Fruit fly (Drosophila melanogaster) whole organism, embryonic: ENCODE results near the gene CCKLR-17D1.

Experiments used
- B-H1 ChIP-seq: fragments of 200-800 bp; sonication (Bioruptor generic); IDR thresholded peaks from 3 replicates; pipeline ENCODE4 v1.3.6; 2022; ENCODE audit warnings: missing biosample characterization, missing genetic modification characterization
- CG10366 ChIP-seq: fragments of 200-800 bp; sonication (Bioruptor generic); IDR thresholded peaks from 2 replicates; pipeline ENCODE4 v1.3.6; 2022; ENCODE audit warnings: missing biosample characterization, missing genetic modification characterization
- CG11085 ChIP-seq: fragments of 200-800 bp; sonication (Bioruptor generic); IDR thresholded peaks from 2 replicates; pipeline ENCODE4 v1.3.6; 2022; ENCODE audit warnings: missing biosample characterization, missing genetic modification characterization
- CG11093 ChIP-seq: fragments of 200-800 bp; sonication (Bioruptor generic); IDR thresholded peaks from 3 replicates; pipeline ENCODE4 v1.3.6; 2022; ENCODE audit warnings: missing biosample characterization, missing genetic modification characterization
- CG11456 ChIP-seq: fragments of 200-800 bp; sonication (Bioruptor generic); IDR thresholded peaks from 3 replicates; pipeline ENCODE4 v1.3.6; 2022; ENCODE audit warnings: missing biosample characterization, missing genetic modification characterization
- CG12155 ChIP-seq: fragments of 200-800 bp; sonication (Bioruptor generic); optimal IDR thresholded peaks from 3 replicates; lab custom pipeline; 2016; ENCODE audit warnings: missing biosample characterization, missing genetic modification characterization
- CG15601 ChIP-seq: fragments of 200-800 bp; sonication (Bioruptor generic); optimal IDR thresholded peaks from 3 replicates; lab custom pipeline; 2019; ENCODE audit warnings: missing biosample characterization, mild to moderate bottlenecking, missing genetic modification characterization, moderate library complexity
- CG1603 ChIP-seq: fragments of 200-800 bp; sonication (Bioruptor generic); optimal IDR thresholded peaks from 2 replicates; lab custom pipeline; 2019; ENCODE audit warnings: missing biosample characterization, mild to moderate bottlenecking, missing genetic modification characterization, moderate library complexity
- CG1647 ChIP-seq: fragments of 200-800 bp; sonication (Bioruptor generic); optimal IDR thresholded peaks from 3 replicates; lab custom pipeline; 2016; ENCODE audit warnings: missing biosample characterization, missing genetic modification characterization
- CG17359 ChIP-seq: fragments of 200-800 bp; sonication (Bioruptor generic); optimal IDR thresholded peaks from 3 replicates; lab custom pipeline; 2018; ENCODE audit warnings: missing biosample characterization, mild to moderate bottlenecking, missing genetic modification characterization, moderate library complexity
- CG17361 ChIP-seq: fragments of 200-800 bp; sonication (Bioruptor generic); IDR thresholded peaks from 3 replicates; pipeline ENCODE4 v1.3.6; 2022; ENCODE audit warnings: missing biosample characterization, missing genetic modification characterization
- CG17802 ChIP-seq: fragments of 200-800 bp; sonication (Bioruptor generic); optimal IDR thresholded peaks from 2 replicates; lab custom pipeline; 2018; ENCODE audit warnings: missing biosample characterization, mild to moderate bottlenecking, missing genetic modification characterization, moderate library complexity
- CG18011 ChIP-seq: fragments of 200-800 bp; sonication (Bioruptor generic); optimal IDR thresholded peaks from 2 replicates; lab custom pipeline; 2017; ENCODE audit warnings: missing biosample characterization, missing genetic modification characterization, mild to moderate bottlenecking, moderate library complexity, missing genotype
- CG2120 ChIP-seq: fragments of 200-800 bp; sonication (Bioruptor generic); optimal IDR thresholded peaks from 3 replicates; lab custom pipeline; 2016; ENCODE audit warnings: missing biosample characterization, missing genetic modification characterization
- CG32532 ChIP-seq: fragments of 200-800 bp; sonication (Bioruptor generic); IDR thresholded peaks from 2 replicates; pipeline ENCODE4 v1.3.6; 2022; ENCODE audit warnings: missing biosample characterization, missing genetic modification characterization
- CG4282 ChIP-seq: fragments of 200-800 bp; sonication (Bioruptor generic); optimal IDR thresholded peaks from 2 replicates; lab custom pipeline; 2016; ENCODE audit warnings: missing biosample characterization, missing genetic modification characterization
- CG4360 ChIP-seq: fragments of 200-800 bp; sonication (Bioruptor generic); IDR thresholded peaks from 2 replicates; pipeline ENCODE4 v1.3.6; 2022; ENCODE audit warnings: missing biosample characterization, missing genetic modification characterization
- CG8359 ChIP-seq: fragments of 200-800 bp; sonication (Bioruptor generic); optimal IDR thresholded peaks from 2 replicates; lab custom pipeline; 2017; ENCODE audit warnings: missing biosample characterization, mild to moderate bottlenecking, missing genetic modification characterization, borderline replicate concordance
- CG9215 ChIP-seq: fragments of 200-800 bp; sonication (Bioruptor generic); IDR thresholded peaks from 2 replicates; pipeline ENCODE4 v1.3.6; 2022; ENCODE audit warnings: missing biosample characterization, missing genetic modification characterization
- CG9932 ChIP-seq: fragments of 200-800 bp; sonication (Bioruptor generic); IDR thresholded peaks from 2 replicates; pipeline ENCODE4 v1.3.6; 2022; ENCODE audit warnings: missing biosample characterization, missing genetic modification characterization
- Chrac-16 ChIP-seq: fragments of 200-800 bp; sonication (Bioruptor generic); optimal IDR thresholded peaks from 3 replicates; lab custom pipeline; 2016; ENCODE audit warnings: missing biosample characterization, missing genetic modification characterization
- CoRest ChIP-seq: fragments of 200-800 bp; sonication (Bioruptor generic); optimal IDR thresholded peaks from 3 replicates; lab custom pipeline; 2018; ENCODE audit warnings: missing biosample characterization, mild to moderate bottlenecking, missing genetic modification characterization, moderate library complexity
- Deaf1 ChIP-seq: fragments of 200-800 bp; optimal IDR thresholded peaks from 3 replicates; lab custom pipeline; 2019; ENCODE audit warnings: missing biosample characterization, mild to moderate bottlenecking, missing genetic modification characterization, moderate library complexity
- Dll ChIP-seq: fragments of 200-800 bp; sonication (Bioruptor generic); IDR thresholded peaks from 4 replicates; pipeline ENCODE4 v1.3.6; 2022; ENCODE audit warnings: missing biosample characterization, missing genetic modification characterization; ENCODE audit not compliant: partially characterized antibody
- Dp ChIP-seq: fragments of 200-800 bp; sonication (Bioruptor generic); optimal IDR thresholded peaks from 2 replicates; lab custom pipeline; 2018; ENCODE audit warnings: missing biosample characterization, mild to moderate bottlenecking, missing genetic modification characterization, moderate library complexity
- Hsf ChIP-seq: fragments of 200-800 bp; sonication (Bioruptor generic); optimal IDR thresholded peaks from 3 replicates; lab custom pipeline; 2016; ENCODE audit warnings: missing biosample characterization, missing genetic modification characterization
- NFAT ChIP-seq: fragments of 200-800 bp; sonication (Bioruptor generic); IDR thresholded peaks from 2 replicates; pipeline ENCODE4 v1.3.6; 2022; ENCODE audit warnings: missing biosample characterization, missing genetic modification characterization
- Nf-YB ChIP-seq: fragments of 200-800 bp; sonication (Bioruptor generic); optimal IDR thresholded peaks from 3 replicates; lab custom pipeline; 2019; ENCODE audit warnings: missing biosample characterization, mild to moderate bottlenecking, missing genetic modification characterization, moderate library complexity
- Oaz ChIP-seq: fragments of 200-800 bp; sonication (Bioruptor generic); IDR thresholded peaks from 2 replicates; pipeline ENCODE4 v1.3.6; 2022; ENCODE audit warnings: missing biosample characterization, missing genetic modification characterization
- Rx ChIP-seq: fragments of 200-800 bp; sonication (Bioruptor generic); IDR thresholded peaks from 2 replicates; pipeline ENCODE4 v1.3.6; 2022; ENCODE audit warnings: missing biosample characterization, missing genetic modification characterization
- Sox102F ChIP-seq: fragments of 200-800 bp; sonication (Bioruptor generic); optimal IDR thresholded peaks from 2 replicates; lab custom pipeline; 2018; ENCODE audit warnings: missing biosample characterization, mild to moderate bottlenecking, missing genetic modification characterization, moderate library complexity
- Spps ChIP-seq: fragments of 200-800 bp; sonication (Bioruptor generic); optimal IDR thresholded peaks from 2 replicates; lab custom pipeline; 2018; ENCODE audit warnings: missing biosample characterization, mild to moderate bottlenecking, missing genetic modification characterization
- Stat92E ChIP-seq, 3 experiments: fragments of >200 bp in 2 of 3; fragments of 200-800 bp in 1 of 3; sonication (Bioruptor generic) in 1 of 3; optimal IDR thresholded peaks; 2 replicates each; lab custom pipeline; 2017 to 2019; ENCODE audit warnings: missing biosample characterization in 3 of 3, missing genetic modification characterization in 3 of 3, mild to moderate bottlenecking in 1 of 3, moderate library complexity in 1 of 3
- ab ChIP-seq: fragments of 200-800 bp; sonication (Bioruptor generic); optimal IDR thresholded peaks from 2 replicates; lab custom pipeline; 2016; ENCODE audit warnings: missing biosample characterization, missing genetic modification characterization
- ap ChIP-seq: fragments of 200-800 bp; sonication (Bioruptor generic); IDR thresholded peaks from 2 replicates; pipeline ENCODE4 v1.3.6; 2022; ENCODE audit warnings: missing biosample characterization, missing genetic modification characterization
- ci ChIP-seq: fragments of 200-800 bp; sonication (Bioruptor generic); IDR thresholded peaks from 3 replicates; pipeline ENCODE4 v1.3.6; 2022; ENCODE audit warnings: missing biosample characterization, missing genetic modification characterization
- disco-r ChIP-seq: fragments of 200-800 bp; sonication (Bioruptor generic); optimal IDR thresholded peaks from 2 replicates; lab custom pipeline; 2016; ENCODE audit warnings: missing biosample characterization, missing genetic modification characterization
- dysf ChIP-seq: fragments of 200-800 bp; sonication (Bioruptor generic); IDR thresholded peaks from 3 replicates; pipeline ENCODE4 v1.3.6; 2022; ENCODE audit warnings: missing biosample characterization, missing genetic modification characterization
- kah ChIP-seq: fragments of 200-800 bp; sonication (Bioruptor generic); optimal IDR thresholded peaks from 2 replicates; lab custom pipeline; 2018; ENCODE audit warnings: missing biosample characterization, mild to moderate bottlenecking, missing genetic modification characterization
- lov ChIP-seq, 2 experiments: fragments of 200-800 bp in 1 of 2; fragments of >200 bp in 1 of 2; sonication (Bioruptor generic) in 1 of 2; IDR thresholded peaks in 1 of 2; optimal IDR thresholded peaks in 1 of 2; 2 replicates in 1 of 2; 3 replicates in 1 of 2; pipeline versions ENCODE4 v1.3.6 to Lab custom; 2017 to 2022; ENCODE audit warnings: missing biosample characterization in 1 of 2, missing genetic modification characterization in 1 of 2
- mam ChIP-seq: fragments of 200-800 bp; sonication (Bioruptor generic); optimal IDR thresholded peaks from 3 replicates; lab custom pipeline; 2016; ENCODE audit warnings: missing biosample characterization, missing genetic modification characterization
- nmo ChIP-seq: fragments of 200-800 bp; sonication (Bioruptor generic); optimal IDR thresholded peaks from 2 replicates; lab custom pipeline; 2018; ENCODE audit warnings: missing biosample characterization, mild to moderate bottlenecking, missing genetic modification characterization, moderate library complexity
- nom ChIP-seq: fragments of 200-800 bp; sonication (Bioruptor generic); optimal IDR thresholded peaks from 2 replicates; lab custom pipeline; 2017; ENCODE audit warnings: missing biosample characterization, missing genetic modification characterization, mild to moderate bottlenecking, moderate library complexity, missing genetic modification reagents
- odd ChIP-seq: fragments of 200-800 bp; sonication (Bioruptor generic); optimal IDR thresholded peaks from 2 replicates; lab custom pipeline; 2017; ENCODE audit warnings: missing biosample characterization, mild to moderate bottlenecking, missing genetic modification characterization
- repo ChIP-seq: fragments of 200-800 bp; sonication (Bioruptor generic); optimal IDR thresholded peaks from 2 replicates; lab custom pipeline; 2016; ENCODE audit warnings: missing biosample characterization, missing genetic modification characterization
- row ChIP-seq: fragments of 200-800 bp; sonication (Bioruptor generic); IDR thresholded peaks from 3 replicates; pipeline ENCODE4 v1.3.6; 2022; ENCODE audit warnings: missing biosample characterization, missing genetic modification characterization
- slbo ChIP-seq: fragments of 200-800 bp; sonication (Bioruptor generic); IDR thresholded peaks from 2 replicates; pipeline ENCODE4 v1.3.6; 2022; ENCODE audit warnings: missing biosample characterization, missing genetic modification characterization
- tna ChIP-seq: fragments of 200-800 bp; sonication (Bioruptor generic); IDR thresholded peaks from 2 replicates; pipeline ENCODE4 v1.3.6; 2022; ENCODE audit warnings: missing biosample characterization, missing genetic modification characterization; ENCODE audit not compliant: partially characterized antibody
- z ChIP-seq: fragments of 200-800 bp; sonication (Bioruptor generic); IDR thresholded peaks from 3 replicates; pipeline ENCODE4 v1.3.6; 2022; ENCODE audit warnings: missing biosample characterization, missing genetic modification characterization

CCKLR-17D1 gene

DNA sequence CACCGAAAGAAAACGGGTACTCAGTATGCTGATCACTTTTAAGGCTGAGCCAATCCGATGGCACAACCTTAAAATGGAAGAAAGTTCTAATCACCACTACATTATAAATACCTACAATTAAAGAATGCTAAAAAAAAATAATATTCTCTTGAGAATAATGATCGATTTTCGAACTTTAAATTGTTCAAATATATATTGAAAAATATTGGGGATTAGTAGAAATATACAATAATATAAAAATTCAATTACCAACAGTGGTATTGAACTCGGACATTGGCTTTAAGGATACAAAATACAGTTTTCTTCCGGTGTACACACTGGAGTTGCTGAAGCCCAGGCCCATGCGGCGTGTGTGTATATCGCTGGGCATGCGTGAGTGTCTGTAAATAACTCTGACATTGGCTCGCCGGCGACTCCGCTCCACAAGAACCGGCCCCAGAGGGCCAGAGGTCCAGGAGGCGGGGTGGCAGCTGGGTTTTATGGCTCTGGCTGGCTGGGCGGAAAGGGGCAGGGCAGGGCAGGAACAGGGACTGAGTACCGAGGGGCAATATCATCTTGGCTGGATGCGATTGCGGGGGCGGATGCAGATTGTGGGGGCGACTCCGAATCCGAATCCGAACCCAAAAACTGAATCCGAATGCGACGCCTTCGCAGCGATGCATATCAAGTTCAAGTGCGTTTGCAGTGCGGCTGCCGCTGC is 49.6 kb upstream of the CCKLR-17D1 start (continued):
- TF ChIP-seq CG17361 (GFP tag; lab: Robert Waterston, UW) = peak; percentile 87
- TF ChIP-seq nmo = peak; percentile 89
- peak; percentile 32 for TF ChIP-seq CG1603 (tag; lab: Kevin White, UChicago)
- peak; percentile 52 for TF ChIP-seq Spps (tag; lab: Kevin White, UChicago)
- TF ChIP-seq mam (GFP tag; lab: Kevin White, UChicago) = no peak
- no peak for TF ChIP-seq CG2120
- 0 out of 3 replicates have a peak, but pooled peaks have one; percentile 48 for TF ChIP-seq ci
- no peak for TF ChIP-seq CG4282 (GFP tag; lab: Kevin White, UChicago)
- no peak for TF ChIP-seq CG32532 (GFP tag; lab: Robert Waterston, UW)
- TF ChIP-seq CG11085 (GFP tag; lab: Robert Waterston, UW) = no peak
- no peak for TF ChIP-seq slbo (GFP tag; lab: Robert Waterston, UW)
- TF ChIP-seq NFAT = no peak
- no peak for TF ChIP-seq disco-r (GFP tag; lab: Kevin White, UChicago)
- TF ChIP-seq Deaf1 (tag; lab: Kevin White, UChicago) = no peak
- TF ChIP-seq CG17802 = peak; percentile 4
- TF ChIP-seq Hsf (GFP tag; lab: Kevin White, UChicago) = peak; percentile 45
- no peak for TF ChIP-seq lov (optimal IDR thresholded peaks at IDR 0.05; lab: Kevin White, UChicago)
- no peak for TF ChIP-seq lov (GFP tag; IDR thresholded peaks at IDR 0.05; lab: Robert Waterston, UW)
- TF ChIP-seq CG10366 = peak; percentile 28; the same call in 1 of the 2 replicates
- no peak for TF ChIP-seq B-H1 (GFP tag; lab: Robert Waterston, UW)
- no peak for TF ChIP-seq CG9932 (GFP tag; lab: Robert Waterston, UW)
- peak; percentile 62 for TF ChIP-seq Chrac-16 (GFP tag; lab: Kevin White, UChicago)
- peak; percentile 41; the same call in 1 of the 3 replicates for TF ChIP-seq dysf
- no peak for TF ChIP-seq tna (GFP tag; lab: Robert Waterston, UW)
- TF ChIP-seq kah (GFP tag; lab: Kevin White, UChicago) = no peak
- TF ChIP-seq CG15601 (tag; lab: Kevin White, UChicago) = peak; percentile 87
- peak; percentile 64 for TF ChIP-seq row (GFP tag; lab: Robert Waterston, UW)
- TF ChIP-seq Dp (GFP tag; lab: Kevin White, UChicago) = no peak
- TF ChIP-seq CG12155 = peak; percentile 3
- peak; percentile 5 for TF ChIP-seq odd
- TF ChIP-seq CG8359 (GFP tag; lab: Kevin White, UChicago) = peak; percentile 7
- TF ChIP-seq Nf-YB (GFP tag; lab: Kevin White, UChicago) = peak; percentile 62
- TF ChIP-seq Rx = no peak
- no peak for TF ChIP-seq ab (GFP tag; lab: Kevin White, UChicago)
- TF ChIP-seq ap (GFP tag; lab: Robert Waterston, UW) = no peak
- no peak for TF ChIP-seq CG11456 (GFP tag; lab: Robert Waterston, UW)
- peak; percentile 75 for TF ChIP-seq nom
- peak; percentile 26 for TF ChIP-seq CG17359 (tag; lab: Kevin White, UChicago)
- no peak for TF ChIP-seq CG4360 (GFP tag; lab: Robert Waterston, UW)
- peak; percentile 81 for TF ChIP-seq CoRest
- no peak for TF ChIP-seq z (GFP tag; lab: Robert Waterston, UW)
- 0 out of 3 replicates have a peak, but pooled peaks have one; percentile 12 for TF ChIP-seq CG11093
- TF ChIP-seq Sox102F (GFP tag; lab: Kevin White, UChicago) = peak; percentile 74
- TF ChIP-seq CG9215 (GFP tag; lab: Robert Waterston, UW) = 0 out of 2 replicates have a peak, but pooled peaks have one; percentile 15
- TF ChIP-seq Oaz (GFP tag; lab: Robert Waterston, UW) = no peak
- no peak for TF ChIP-seq CG18011 (GFP tag; lab: Kevin White, UChicago)
- TF ChIP-seq Dll (GFP tag; lab: Robert Waterston, UW) = no peak
- TF ChIP-seq CG1647 (GFP tag; lab: Kevin White, UChicago) = no peak
- TF ChIP-seq repo (GFP tag; lab: Kevin White, UChicago) = no peak
- peak in 1 of 3 experiments; percentile 55 for TF ChIP-seq Stat92E (GFP tag; optimal IDR thresholded peaks at IDR 0.05; lab: Kevin White, UChicago)
